Fruit fly (Drosophila melanogaster) whole organism, embryonic: Measurements from ENCODE around the gene AstC.

Experiments
- Abd-B ChIP-seq: fragments of 200-800 bp; sonication (Bioruptor generic); optimal IDR thresholded peaks from 2 replicates; lab custom pipeline; 2018; ENCODE audit warnings: missing biosample characterization, mild to moderate bottlenecking, missing genetic modification characterization, moderate library complexity
- Adf1 ChIP-seq: fragments of 200-800 bp; sonication (Bioruptor generic); IDR thresholded peaks from 2 replicates; pipeline ENCODE4 v1.3.6; 2022; ENCODE audit warnings: missing biosample characterization, missing genetic modification characterization
- Atf3 ChIP-seq: fragments of 200-800 bp; sonication (Bioruptor generic); optimal IDR thresholded peaks from 3 replicates; lab custom pipeline; 2016; ENCODE audit warnings: missing biosample characterization, missing genetic modification characterization
- B-H2 ChIP-seq: fragments of 200-800 bp; sonication (Bioruptor generic); optimal IDR thresholded peaks from 2 replicates; lab custom pipeline; 2018; ENCODE audit warnings: missing biosample characterization, mild to moderate bottlenecking, missing genetic modification characterization
- CG10431 ChIP-seq: fragments of 200-800 bp; sonication (Bioruptor generic); optimal IDR thresholded peaks from 3 replicates; lab custom pipeline; 2018; ENCODE audit warnings: missing biosample characterization, mild to moderate bottlenecking, missing genetic modification characterization
- CG12391 ChIP-seq: fragments of 200-800 bp; sonication (Bioruptor generic); optimal IDR thresholded peaks from 3 replicates; lab custom pipeline; 2018; ENCODE audit warnings: missing biosample characterization, mild to moderate bottlenecking, missing genetic modification characterization, moderate library complexity
- CG15479 ChIP-seq: fragments of 200-800 bp; sonication (Bioruptor generic); optimal IDR thresholded peaks from 3 replicates; lab custom pipeline; 2019; ENCODE audit warnings: missing biosample characterization, mild to moderate bottlenecking, missing genetic modification characterization, moderate library complexity
- CG17186 ChIP-seq: fragments of 200-800 bp; sonication (Bioruptor generic); optimal IDR thresholded peaks from 3 replicates; lab custom pipeline; 2017; ENCODE audit warnings: missing biosample characterization, missing genetic modification reagents, missing genetic modification characterization
- CG18619 ChIP-seq: fragments of 200-800 bp; sonication (Bioruptor generic); optimal IDR thresholded peaks from 3 replicates; lab custom pipeline; 2017; ENCODE audit warnings: missing biosample characterization, mild to moderate bottlenecking, missing genetic modification characterization
- CG3065 ChIP-seq: fragments of 200-800 bp; sonication (Bioruptor generic); optimal IDR thresholded peaks from 2 replicates; lab custom pipeline; 2016; ENCODE audit warnings: missing biosample characterization, missing genetic modification characterization
- CG3163 ChIP-seq: fragments of 200-800 bp; sonication (Bioruptor generic); optimal IDR thresholded peaks from 3 replicates; lab custom pipeline; 2016; ENCODE audit warnings: missing biosample characterization, missing genetic modification characterization
- CG32767 ChIP-seq: fragments of 200-800 bp; sonication (Bioruptor generic); IDR thresholded peaks from 2 replicates; pipeline ENCODE4 v1.3.6; 2022; ENCODE audit warnings: missing biosample characterization, missing genetic modification characterization
- CG34422 ChIP-seq: fragments of 200-800 bp; sonication (Bioruptor generic); IDR thresholded peaks from 3 replicates; pipeline ENCODE4 v1.3.6; 2022; ENCODE audit warnings: missing biosample characterization, missing genetic modification characterization
- CG4617 ChIP-seq: fragments of 200-800 bp; sonication (Bioruptor generic); optimal IDR thresholded peaks from 3 replicates; lab custom pipeline; 2016; ENCODE audit warnings: missing biosample characterization, missing genetic modification characterization, borderline replicate concordance
- CG4820 ChIP-seq: fragments of 200-800 bp; sonication (Bioruptor generic); optimal IDR thresholded peaks from 3 replicates; lab custom pipeline; 2016; ENCODE audit warnings: missing biosample characterization, missing genetic modification characterization
- CG6791 ChIP-seq: fragments of 200-800 bp; sonication (Bioruptor generic); IDR thresholded peaks from 3 replicates; pipeline ENCODE4 v1.3.6; 2022; ENCODE audit warnings: missing biosample characterization, missing genetic modification characterization; ENCODE audit not compliant: partially characterized antibody
- CG7372 ChIP-seq: fragments of 200-800 bp; sonication (Bioruptor generic); IDR thresholded peaks from 2 replicates; pipeline ENCODE4 v1.3.6; 2022; ENCODE audit warnings: missing biosample characterization, missing genetic modification characterization
- CG7963 ChIP-seq: fragments of 200-800 bp; sonication (Bioruptor generic); IDR thresholded peaks from 3 replicates; pipeline ENCODE4 v1.3.6; 2022; ENCODE audit warnings: missing biosample characterization, missing genetic modification characterization; ENCODE audit not compliant: partially characterized antibody
- CHES-1-like ChIP-seq: fragments of 200-800 bp; sonication (Bioruptor generic); optimal IDR thresholded peaks from 2 replicates; lab custom pipeline; 2016; ENCODE audit warnings: missing biosample characterization, missing genetic modification characterization
- Dad ChIP-seq: fragments of 200-800 bp; sonication (Bioruptor generic); optimal IDR thresholded peaks from 3 replicates; lab custom pipeline; 2016; ENCODE audit warnings: missing biosample characterization, missing genetic modification characterization
- Dp ChIP-seq: fragments of 200-800 bp; sonication (Bioruptor generic); optimal IDR thresholded peaks from 2 replicates; lab custom pipeline; 2018; ENCODE audit warnings: missing biosample characterization, mild to moderate bottlenecking, missing genetic modification characterization, moderate library complexity
- E2f2 ChIP-seq: fragments of 200-800 bp; sonication (Bioruptor generic); IDR thresholded peaks from 2 replicates; pipeline ENCODE4 v1.3.6; 2022; ENCODE audit warnings: missing biosample characterization, missing genetic modification characterization
- Ets97D ChIP-seq: fragments of 200-800 bp; sonication (Bioruptor generic); optimal IDR thresholded peaks from 3 replicates; lab custom pipeline; 2016; ENCODE audit warnings: missing biosample characterization, missing genetic modification characterization
- HLH54F ChIP-seq: fragments of 200-800 bp; sonication (Bioruptor generic); optimal IDR thresholded peaks from 3 replicates; lab custom pipeline; 2016; ENCODE audit warnings: missing biosample characterization, missing genetic modification characterization
- Lim3 ChIP-seq: fragments of 200-800 bp; sonication (Bioruptor generic); IDR thresholded peaks from 2 replicates; pipeline ENCODE4 v1.3.6; 2022; ENCODE audit warnings: missing biosample characterization, missing genetic modification characterization
- Oaz ChIP-seq: fragments of 200-800 bp; sonication (Bioruptor generic); IDR thresholded peaks from 2 replicates; pipeline ENCODE4 v1.3.6; 2022; ENCODE audit warnings: missing biosample characterization, missing genetic modification characterization
- Ravus ChIP-seq: fragments of 200-800 bp; sonication (Bioruptor generic); IDR thresholded peaks from 2 replicates; pipeline ENCODE4 v1.3.6; 2022; ENCODE audit warnings: missing biosample characterization, missing genetic modification characterization
- Sin3A ChIP-seq: fragments of >200 bp; optimal IDR thresholded peaks from 2 replicates; lab custom pipeline; 2018
- Sox102F ChIP-seq: fragments of 200-800 bp; sonication (Bioruptor generic); optimal IDR thresholded peaks from 2 replicates; lab custom pipeline; 2018; ENCODE audit warnings: missing biosample characterization, mild to moderate bottlenecking, missing genetic modification characterization, moderate library complexity
- Sry-δ ChIP-seq: fragments of 200-800 bp; sonication (Bioruptor generic); optimal IDR thresholded peaks from 2 replicates; lab custom pipeline; 2016; ENCODE audit warnings: missing biosample characterization, missing genetic modification characterization
- Vsx1 ChIP-seq: fragments of 200-800 bp; sonication (Bioruptor generic); optimal IDR thresholded peaks from 2 replicates; lab custom pipeline; 2017; ENCODE audit warnings: missing biosample characterization, mild to moderate bottlenecking, missing genetic modification characterization, missing genetic modification reagents
- bcd ChIP-seq: fragments of 200-800 bp; sonication (Bioruptor generic); optimal IDR thresholded peaks from 2 replicates; lab custom pipeline; 2017; ENCODE audit warnings: missing biosample characterization, mild to moderate bottlenecking, missing genetic modification characterization
- da ChIP-seq: fragments of 200-800 bp; sonication (Bioruptor generic); optimal IDR thresholded peaks from 2 replicates; lab custom pipeline; 2016; ENCODE audit warnings: missing biosample characterization, missing genetic modification characterization
- gfzf ChIP-seq: fragments of 200-800 bp; sonication (Bioruptor generic); optimal IDR thresholded peaks from 2 replicates; lab custom pipeline; 2016; ENCODE audit warnings: missing biosample characterization, mild to moderate bottlenecking, missing genetic modification characterization, moderate library complexity
- hkb ChIP-seq, 2 experiments: fragments of 200-800 bp in 1 of 2; fragments of >200 bp in 1 of 2; sonication (Bioruptor generic) in 1 of 2; IDR thresholded peaks in 1 of 2; optimal IDR thresholded peaks in 1 of 2; 2 replicates each; pipeline versions ENCODE4 v1.3.6 to Lab custom; 2017 to 2022; ENCODE audit warnings: missing biosample characterization in 1 of 2, missing genetic modification characterization in 1 of 2
- jigr1 ChIP-seq: fragments of 200-800 bp; sonication (Bioruptor generic); IDR thresholded peaks from 3 replicates; pipeline ENCODE4 v1.3.6; 2022; ENCODE audit warnings: missing biosample characterization, missing genetic modification characterization
- lbe ChIP-seq: fragments of 200-800 bp; sonication (Bioruptor generic); optimal IDR thresholded peaks from 2 replicates; lab custom pipeline; 2016; ENCODE audit warnings: missing biosample characterization, mild to moderate bottlenecking, missing genetic modification characterization
- lilli ChIP-seq: fragments of 200-800 bp; sonication (Bioruptor generic); optimal IDR thresholded peaks from 3 replicates; lab custom pipeline; 2016; ENCODE audit warnings: missing biosample characterization, missing genetic modification characterization
- lola ChIP-seq, 3 experiments: fragments of >200 bp in 2 of 3; fragments of 200-800 bp in 1 of 3; sonication (Bioruptor generic) in 1 of 3; optimal IDR thresholded peaks; 2 replicates each; lab custom pipeline; 2017 to 2019; ENCODE audit warnings: missing biosample characterization in 3 of 3, missing genetic modification characterization in 3 of 3, mild to moderate bottlenecking in 1 of 3, moderate library complexity in 1 of 3
- p53 ChIP-seq: fragments of 200-800 bp; sonication (Bioruptor generic); optimal IDR thresholded peaks from 2 replicates; lab custom pipeline; 2016; ENCODE audit warnings: missing biosample characterization, missing genetic modification characterization
- sd ChIP-seq: fragments of 200-800 bp; sonication (Bioruptor generic); optimal IDR thresholded peaks from 3 replicates; lab custom pipeline; 2018; ENCODE audit warnings: missing biosample characterization, mild to moderate bottlenecking, missing genetic modification characterization, moderate library complexity
- sna ChIP-seq: fragments of 200-800 bp; sonication (Bioruptor generic); IDR thresholded peaks from 2 replicates; pipeline ENCODE4 v1.3.6; 2022; ENCODE audit warnings: missing biosample characterization, missing genetic modification characterization; ENCODE audit not compliant: partially characterized antibody
- so ChIP-seq: fragments of 200-800 bp; sonication (Bioruptor generic); IDR thresholded peaks from 3 replicates; pipeline ENCODE4 v1.3.6; 2022; ENCODE audit warnings: missing biosample characterization, missing genetic modification characterization
- stc ChIP-seq: fragments of 200-800 bp; sonication (Bioruptor generic); IDR thresholded peaks from 2 replicates; pipeline ENCODE4 v1.3.6; 2022; ENCODE audit warnings: missing biosample characterization, missing genetic modification characterization
- tgo ChIP-seq: fragments of 200-800 bp; sonication (Bioruptor generic); IDR thresholded peaks from 3 replicates; pipeline ENCODE4 v1.3.6; 2022; ENCODE audit warnings: missing biosample characterization, missing genetic modification characterization
- tna ChIP-seq: fragments of 200-800 bp; sonication (Bioruptor generic); IDR thresholded peaks from 2 replicates; pipeline ENCODE4 v1.3.6; 2022; ENCODE audit warnings: missing biosample characterization, missing genetic modification characterization; ENCODE audit not compliant: partially characterized antibody
- tup ChIP-seq: fragments of 200-800 bp; sonication (Bioruptor generic); optimal IDR thresholded peaks from 2 replicates; lab custom pipeline; 2016; ENCODE audit warnings: missing biosample characterization, mild to moderate bottlenecking, missing genetic modification characterization, moderate library complexity
- wor ChIP-seq: fragments of 200-800 bp; sonication (Bioruptor generic); IDR thresholded peaks from 2 replicates; pipeline ENCODE4 v1.3.6; 2022; ENCODE audit warnings: missing biosample characterization, missing genetic modification characterization

Gene AstC

dm6 chr2L:11130151-11131008 is 49.2 kb upstream of the AstC start, which contains the start of the genes RfC38 and CG4751 (continued):
- TF ChIP-seq CG32767 (GFP tag; lab: Robert Waterston, UW) = 0 out of 2 replicates have a peak, but pooled peaks have one; percentile 8
- TF ChIP-seq CG18619 (GFP tag; lab: Kevin White, UChicago) = no peak
- no peak for TF ChIP-seq B-H2 (GFP tag; lab: Kevin White, UChicago)
- TF ChIP-seq jigr1 (GFP tag; lab: Robert Waterston, UW) = no peak
- TF ChIP-seq Ets97D (GFP tag; lab: Kevin White, UChicago) = peak; percentile 50
- TF ChIP-seq CG4820 = no peak
- TF ChIP-seq CG3163 (GFP tag; lab: Kevin White, UChicago) = no peak
- TF ChIP-seq CG17186 (GFP tag; lab: Kevin White, UChicago) = peak; percentile 31
- TF ChIP-seq tgo (GFP tag; lab: Robert Waterston, UW) = no peak
- peak; percentile 67; the same call in 1 of the 3 replicates for TF ChIP-seq CG34422
- peak; percentile 65 for TF ChIP-seq Dp (GFP tag; lab: Kevin White, UChicago)
- TF ChIP-seq Sry-δ = peak; percentile 48
- no peak for TF ChIP-seq tna (GFP tag; lab: Robert Waterston, UW)
- peak; percentile 37 for TF ChIP-seq Sin3A
- TF ChIP-seq so (GFP tag; lab: Robert Waterston, UW) = no peak
- TF ChIP-seq CG15479 (GFP tag; lab: Kevin White, UChicago) = no peak
- TF ChIP-seq Sox102F (GFP tag; lab: Kevin White, UChicago) = no peak
- no peak for TF ChIP-seq Vsx1 (GFP tag; lab: Kevin White, UChicago)
- no peak for TF ChIP-seq wor (GFP tag; lab: Robert Waterston, UW)
- TF ChIP-seq CG6791 (GFP tag; lab: Robert Waterston, UW) = peak; percentile 65; the same call in 2 of the 3 replicates
- peak; percentile 94 for TF ChIP-seq CG4617 (GFP tag; lab: Kevin White, UChicago)
- TF ChIP-seq Abd-B (GFP tag; lab: Kevin White, UChicago) = peak; percentile 31
- TF ChIP-seq tup (GFP tag; lab: Kevin White, UChicago) = no peak
- TF ChIP-seq lbe (GFP tag; lab: Kevin White, UChicago) = no peak
- TF ChIP-seq p53 = peak; percentile 19
- TF ChIP-seq CG12391 (tag; lab: Kevin White, UChicago) = peak; percentile 68
- no peak for TF ChIP-seq HLH54F
- TF ChIP-seq Adf1 (GFP tag; lab: Robert Waterston, UW) = peak; percentile 20; the same call in 1 of the 2 replicates
- TF ChIP-seq CG7372 (GFP tag; lab: Robert Waterston, UW) = no peak
- TF ChIP-seq lola (GFP tag; optimal IDR thresholded peaks at IDR 0.05; lab: Kevin White, UChicago) = peak in 1 of 3 experiments; percentile 0
- TF ChIP-seq Oaz (GFP tag; lab: Robert Waterston, UW) = no peak
- TF ChIP-seq sna (GFP tag; lab: Robert Waterston, UW) = peak; percentile 36; the same call in 1 of the 2 replicates
- TF ChIP-seq hkb (optimal IDR thresholded peaks at IDR 0.05; lab: Kevin White, UChicago) = no peak
- no peak for TF ChIP-seq hkb (GFP tag; IDR thresholded peaks at IDR 0.05; lab: Robert Waterston, UW)
- TF ChIP-seq CG7963 (GFP tag; lab: Robert Waterston, UW) = 0 out of 3 replicates have a peak, but pooled peaks have one; percentile 35
- no peak for TF ChIP-seq Dad
- TF ChIP-seq CG10431 (GFP tag; lab: Kevin White, UChicago) = no peak
- no peak for TF ChIP-seq Lim3 (GFP tag; lab: Robert Waterston, UW)
- TF ChIP-seq Atf3 (GFP tag; lab: Kevin White, UChicago) = no peak
- peak; percentile 56 for TF ChIP-seq E2f2 (GFP tag; lab: Robert Waterston, UW)
- peak; percentile 89 for TF ChIP-seq gfzf (GFP tag; lab: Kevin White, UChicago)
- no peak for TF ChIP-seq Ravus (GFP tag; lab: Robert Waterston, UW)
- TF ChIP-seq bcd (GFP tag; lab: Kevin White, UChicago) = no peak
- no peak for TF ChIP-seq CG3065
- TF ChIP-seq lilli (GFP tag; lab: Kevin White, UChicago) = peak; percentile 12
- TF ChIP-seq sd (tag; lab: Kevin White, UChicago) = no peak
- TF ChIP-seq stc (GFP tag; lab: Robert Waterston, UW) = no peak
- TF ChIP-seq da (GFP tag; lab: Kevin White, UChicago) = no peak
- peak; percentile 46 for TF ChIP-seq CHES-1-like
